Worm (Caenorhabditis elegans): ENCODE results near the gene top-2.

Gene top-2

ce11 chrII:11917530-11917952 is 42.6 kb downstream of the top-2 start (continued):
- TF ChIP-seq B0261.1 (tag; optimal IDR thresholded peaks at IDR 0.05) = no peak
- peak; percentile 43 for TF ChIP-seq T07F8.4 (tag; optimal IDR thresholded peaks at IDR 0.05)
- no peak for TF ChIP-seq egl-44 (GFP tag; IDR thresholded peaks at IDR 0.05)
- no peak for TF ChIP-seq ztf-3 (GFP tag; optimal IDR thresholded peaks at IDR 0.05)
- TF ChIP-seq Y53G8AR.9 (GFP tag; conservative IDR thresholded peaks at IDR 0.05) = peak; percentile 92
- TF ChIP-seq aptf-2 (GFP tag; conservative IDR thresholded peaks at IDR 0.05) = no peak
- no peak for TF ChIP-seq unc-62 (GFP tag; optimal IDR thresholded peaks at IDR 0.05)
- TF ChIP-seq nfya-1 (tag; optimal IDR thresholded peaks at IDR 0.05; ENCODE audit: borderline replicate concordance, insufficient read depth) = no peak
- no peak for TF ChIP-seq gei-17 (GFP tag; optimal IDR thresholded peaks at IDR 0.05)
- peak; percentile 60 for TF ChIP-seq D2030.7 (GFP tag; IDR thresholded peaks at IDR 0.05)
- peak; percentile 55 for TF ChIP-seq atf-7 (tag; optimal IDR thresholded peaks at IDR 0.05)
- peak; percentile 83 for TF ChIP-seq lin-54 (GFP tag; optimal IDR thresholded peaks at IDR 0.05)
- peak; percentile 60 for TF ChIP-seq tbp1 (GFP tag; optimal IDR thresholded peaks at IDR 0.05)
- no peak for TF ChIP-seq lin-40 (tag; optimal IDR thresholded peaks at IDR 0.05)
- peak in 2 of 3 experiments; percentile 22 to 49 for TF ChIP-seq lin-35 (GFP tag; optimal IDR thresholded peaks at IDR 0.05)
- no peak for TF ChIP-seq ztf-22 (GFP tag; optimal IDR thresholded peaks at IDR 0.05)
- no peak for TF ChIP-seq ZK185.1 (tag; optimal IDR thresholded peaks at IDR 0.05; ENCODE audit: poor library complexity, severe bottlenecking)
- peak; percentile 53; the same call in 1 of the 2 replicates for TF ChIP-seq F33H1.4 (GFP tag; IDR thresholded peaks at IDR 0.05)
- no peak for TF ChIP-seq somi-1 (GFP tag; optimal IDR thresholded peaks at IDR 0.05)
- TF ChIP-seq attf-5 (GFP tag; optimal IDR thresholded peaks at IDR 0.05) = no peak
- no peak for TF ChIP-seq attf-3 (GFP tag; conservative IDR thresholded peaks at IDR 0.05)
- TF ChIP-seq egl-18 (GFP tag; IDR thresholded peaks at IDR 0.05) = 0 out of 2 replicates have a peak, but pooled peaks have one; percentile 43
- TF ChIP-seq ceh-79 (tag; optimal IDR thresholded peaks at IDR 0.05) = peak; percentile 53
- TF ChIP-seq Y67H2A.10 (GFP tag; conservative IDR thresholded peaks at IDR 0.05) = 0 out of 2 replicates have a peak, but pooled peaks have one; percentile 41
- no peak for TF ChIP-seq ceh-27 (GFP tag; optimal IDR thresholded peaks at IDR 0.05)
- no peak for TF ChIP-seq ztf-26 (tag; optimal IDR thresholded peaks at IDR 0.05)
- TF ChIP-seq dox-1 (GFP tag; IDR thresholded peaks at IDR 0.05) = peak; percentile 38; the same call in 1 of the 2 replicates
- peak; percentile 84 for TF ChIP-seq Y56A3A.18 (GFP tag; IDR thresholded peaks at IDR 0.05)
- no peak for TF ChIP-seq nhr-80 (tag; optimal IDR thresholded peaks at IDR 0.05)
- peak; percentile 61; the same call in 1 of the 2 replicates for TF ChIP-seq nfyb-1 (GFP tag; IDR thresholded peaks at IDR 0.05)
- TF ChIP-seq C17E4.6 (GFP tag; IDR thresholded peaks at IDR 0.05) = peak; percentile 73
- no peak for TF ChIP-seq F57C9.4 (tag; optimal IDR thresholded peaks at IDR 0.05)
- TF ChIP-seq ztf-6 (GFP tag; IDR thresholded peaks at IDR 0.05) = no peak
- no peak; the same call in 1 of the 2 replicates for TF ChIP-seq madf-8 (GFP tag; conservative IDR thresholded peaks at IDR 0.05)
- TF ChIP-seq ztf-18 (tag; optimal IDR thresholded peaks at IDR 0.05) = peak; percentile 28
- TF ChIP-seq dpff-1 (tag; optimal IDR thresholded peaks at IDR 0.05) = no peak
- TF ChIP-seq akir-1 (GFP tag; optimal IDR thresholded peaks at IDR 0.05) = no peak
- TF ChIP-seq hmg-20 (GFP tag; IDR thresholded peaks at IDR 0.05) = peak; percentile 57; the same call in 1 of the 2 replicates
- no peak for TF ChIP-seq F22D6.2 (tag; optimal IDR thresholded peaks at IDR 0.05)
- peak; percentile 53 for TF ChIP-seq snpc-1.1 (tag; optimal IDR thresholded peaks at IDR 0.05; ENCODE audit: insufficient read depth)
- TF ChIP-seq pbrm-1 (GFP tag; IDR thresholded peaks at IDR 0.05) = peak; percentile 77
- peak; percentile 70 for TF ChIP-seq lin-26 (GFP tag; IDR thresholded peaks at IDR 0.05)
- peak; percentile 90 for TF ChIP-seq snpc-1.3 (tag; optimal IDR thresholded peaks at IDR 0.05; ENCODE audit: insufficient read depth)
- no peak for TF ChIP-seq K12H6.12 (tag; optimal IDR thresholded peaks at IDR 0.05)
- TF ChIP-seq dpl-1 (GFP tag; optimal IDR thresholded peaks at IDR 0.05) = no peak
- TF ChIP-seq chd-7 (tag; optimal IDR thresholded peaks at IDR 0.05) = peak; percentile 45
- TF ChIP-seq sea-2 (GFP tag; IDR thresholded peaks at IDR 0.05) = no peak
- TF ChIP-seq mes-4 (tag; optimal IDR thresholded peaks at IDR 0.05) = peak; percentile 25

All from whole organism, young adult.